Fruit fly (Drosophila melanogaster) S2 (cell line): ENCODE measurements around the gene CG8677.

ENCODE experiments used
- CG8478 ChIP-seq: fragments of >200 bp; optimal IDR thresholded peaks from 2 replicates; lab custom pipeline; 2018
- CTCF ChIP-seq, 2 experiments: fragments of >200 bp; optimal IDR thresholded peaks; 2 replicates each; lab custom pipeline; 2018

DNA sequence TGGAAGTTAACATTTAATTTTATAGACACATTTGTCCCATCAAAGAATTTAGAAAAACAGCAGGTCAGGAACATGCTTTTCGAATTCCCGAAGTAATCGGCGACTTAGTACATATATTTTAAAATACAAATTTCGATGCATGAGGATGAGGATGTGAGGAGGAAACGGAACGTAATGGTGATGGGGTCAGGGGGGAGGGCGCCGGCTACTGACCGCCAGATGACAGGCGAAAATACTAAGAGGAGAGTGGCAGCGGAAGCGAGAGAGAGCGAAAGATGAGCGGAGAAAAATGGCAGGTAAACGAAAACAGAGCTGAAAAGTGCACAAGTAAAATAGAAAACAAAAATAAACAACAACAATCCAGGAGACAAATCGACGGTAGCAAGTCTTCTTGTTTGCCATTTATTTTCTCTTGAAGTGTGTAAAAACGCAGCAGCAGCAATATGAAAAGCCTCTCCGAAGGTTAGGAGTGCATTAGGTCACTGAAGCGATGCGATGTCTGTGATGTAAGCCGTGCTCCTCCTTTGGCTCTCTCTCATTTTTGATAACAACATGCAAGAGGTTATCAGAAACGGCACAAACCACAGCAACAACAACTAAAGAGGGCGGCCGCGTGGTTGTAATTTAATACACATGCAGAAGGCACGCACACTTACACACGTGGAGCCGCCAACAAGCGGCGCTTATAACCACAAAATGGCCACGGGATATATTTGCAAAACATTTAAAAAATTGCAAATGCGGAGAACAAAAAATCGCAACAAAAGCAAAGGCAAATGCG lies 42.5 kb upstream of the CG8677 start:
- TF ChIP-seq CTCF (optimal IDR thresholded peaks at IDR 0.05; lab: Kevin White, UChicago) (no peak), CG8478 (lab: Kevin White, UChicago) (no peak)
